Worm (Caenorhabditis elegans) whole organism, L3 larva: ENCODE results near the gene F49C12.9.

ENCODE experiments used
- R02D3.7 ChIP-seq: fragments of 150-350 bp; optimal IDR thresholded peaks from 2 replicates; lab custom pipeline; 2014; ENCODE audit warnings: missing biosample characterization, missing genetic modification characterization
- ZK546.5 ChIP-seq: sonication (generic microtip); optimal IDR thresholded peaks from 2 replicates; lab custom pipeline; 2017; ENCODE audit warnings: missing biosample characterization, missing genetic modification characterization
- aly-2 ChIP-seq: fragments of 150-350 bp; optimal IDR thresholded peaks from 2 replicates; lab custom pipeline; 2014; ENCODE audit warnings: missing biosample characterization, missing genetic modification characterization
- ama-1 ChIP-seq: fragments of 150-350 bp; optimal IDR thresholded peaks from 2 replicates; lab custom pipeline; 2018
- ceh-16 ChIP-seq: sonication (generic microtip); optimal IDR thresholded peaks from 2 replicates; lab custom pipeline; 2017; ENCODE audit warnings: missing biosample characterization, missing genetic modification characterization
- ceh-28 ChIP-seq: fragments of 150-350 bp; optimal IDR thresholded peaks from 2 replicates; lab custom pipeline; 2014; ENCODE audit warnings: missing biosample characterization, missing genetic modification reagents, missing genetic modification characterization
- ceh-82 ChIP-seq: fragments of 150-350 bp; optimal IDR thresholded peaks from 2 replicates; lab custom pipeline; 2014; ENCODE audit warnings: missing biosample characterization, missing genetic modification characterization
- ceh-9 ChIP-seq: sonication (generic microtip); optimal IDR thresholded peaks from 2 replicates; lab custom pipeline; 2018; ENCODE audit warnings: missing biosample characterization, missing genetic modification characterization
- daf-12 ChIP-seq: fragments of 150-350 bp; optimal IDR thresholded peaks from 2 replicates; lab custom pipeline; 2014; ENCODE audit warnings: missing biosample characterization, missing genetic modification reagents, missing genetic modification characterization
- egl-27 ChIP-seq: sonication (generic microtip); optimal IDR thresholded peaks from 4 replicates; lab custom pipeline; 2017; ENCODE audit warnings: missing biosample characterization, missing genetic modification reagents, missing genetic modification characterization
- egl-5 ChIP-seq: fragments of 150-350 bp; optimal IDR thresholded peaks from 2 replicates; lab custom pipeline; 2017; ENCODE audit warnings: missing biosample characterization, missing genetic modification reagents, missing genetic modification characterization, inconsistent platforms
- elt-1 ChIP-seq: fragments of 150-350 bp; optimal IDR thresholded peaks from 2 replicates; lab custom pipeline; 2014; ENCODE audit warnings: missing biosample characterization, missing genetic modification characterization
- elt-2 ChIP-seq: sonication (generic microtip); optimal IDR thresholded peaks from 2 replicates; lab custom pipeline; 2016; ENCODE audit warnings: missing genetic modification reagents, mild to moderate bottlenecking, missing genetic modification characterization, missing compliant biosample characterization
- elt-3 ChIP-seq, 3 experiments: fragments of 150-350 bp in 1 of 3; sonication (generic microtip) in 2 of 3; optimal IDR thresholded peaks; 2 replicates in 2 of 3; 4 replicates in 1 of 3; lab custom pipeline; 2014 to 2017; ENCODE audit warnings: missing biosample characterization in 3 of 3, missing genetic modification characterization in 3 of 3
- eor-1 ChIP-seq, 2 experiments: fragments of 150-350 bp; optimal IDR thresholded peaks; 2 replicates each; lab custom pipeline; 2014 to 2018; ENCODE audit warnings: missing biosample characterization in 2 of 2, missing genetic modification characterization in 2 of 2
- fkh-10 ChIP-seq: sonication (generic microtip); optimal IDR thresholded peaks from 2 replicates; lab custom pipeline; 2017; ENCODE audit warnings: missing biosample characterization, missing genetic modification reagents, missing genetic modification characterization
- fkh-2 ChIP-seq: fragments of 150-350 bp; optimal IDR thresholded peaks from 2 replicates; lab custom pipeline; 2014; ENCODE audit warnings: missing biosample characterization, missing genetic modification reagents, missing genetic modification characterization
- fos-1 ChIP-seq: fragments of 150-350 bp; optimal IDR thresholded peaks from 2 replicates; lab custom pipeline; 2014; ENCODE audit warnings: missing biosample characterization, missing genetic modification characterization
- hmg-11 ChIP-seq: sonication (generic microtip); optimal IDR thresholded peaks from 2 replicates; lab custom pipeline; 2016; ENCODE audit warnings: missing genetic modification characterization, missing compliant biosample characterization
- jun-1 ChIP-seq: fragments of 150-350 bp; optimal IDR thresholded peaks from 2 replicates; lab custom pipeline; 2014; ENCODE audit warnings: missing biosample characterization, missing genetic modification reagents, missing genetic modification characterization
- lin-15B ChIP-seq: fragments of 150-350 bp; optimal IDR thresholded peaks from 2 replicates; lab custom pipeline; 2014; ENCODE audit warnings: missing biosample characterization, missing genetic modification characterization
- lin-39 ChIP-seq: fragments of 150-350 bp; optimal IDR thresholded peaks from 2 replicates; lab custom pipeline; 2018; ENCODE audit warnings: missing biosample characterization, missing genetic modification reagents, missing genetic modification characterization
- lsy-12 ChIP-seq: sonication (generic microtip); optimal IDR thresholded peaks from 2 replicates; lab custom pipeline; 2016; ENCODE audit warnings: mild to moderate bottlenecking, missing genetic modification characterization, missing compliant biosample characterization
- mdl-1 ChIP-seq: fragments of 150-350 bp; optimal IDR thresholded peaks from 2 replicates; lab custom pipeline; 2014; ENCODE audit warnings: missing biosample characterization, missing genetic modification characterization
- mml-1 ChIP-seq: fragments of 150-350 bp; sonication (generic microtip); optimal IDR thresholded peaks from 3 replicates; lab custom pipeline; 2014; ENCODE audit warnings: missing biosample characterization, missing genetic modification characterization
- nfya-1 ChIP-seq: sonication (generic microtip); optimal IDR thresholded peaks from 2 replicates; lab custom pipeline; 2017; ENCODE audit warnings: missing genetic modification characterization, mild to moderate bottlenecking, missing compliant biosample characterization, antibody characterized with exemption, moderate library complexity; ENCODE audit not compliant: insufficient read depth
- nhr-11 ChIP-seq: fragments of 150-350 bp; optimal IDR thresholded peaks from 2 replicates; lab custom pipeline; 2014; ENCODE audit warnings: missing biosample characterization, missing genetic modification characterization
- nhr-12 ChIP-seq: fragments of 150-350 bp; optimal IDR thresholded peaks from 2 replicates; lab custom pipeline; 2014; ENCODE audit warnings: missing biosample characterization, missing genetic modification characterization
- nhr-23 ChIP-seq: fragments of 150-350 bp; optimal IDR thresholded peaks from 2 replicates; lab custom pipeline; 2014; ENCODE audit warnings: missing biosample characterization, missing genetic modification reagents, missing genetic modification characterization
- nhr-237 ChIP-seq: fragments of 150-350 bp; optimal IDR thresholded peaks from 2 replicates; lab custom pipeline; 2014; ENCODE audit warnings: missing biosample characterization, missing genetic modification characterization
- nhr-25 ChIP-seq: sonication (generic microtip); optimal IDR thresholded peaks from 2 replicates; lab custom pipeline; 2017; ENCODE audit warnings: missing biosample characterization, missing genetic modification characterization
- nhr-28 ChIP-seq: fragments of 150-350 bp; optimal IDR thresholded peaks from 2 replicates; lab custom pipeline; 2014; ENCODE audit warnings: missing biosample characterization, missing genetic modification characterization
- nhr-43 ChIP-seq: sonication (generic microtip); optimal IDR thresholded peaks from 2 replicates; lab custom pipeline; 2016; ENCODE audit warnings: mild to moderate bottlenecking, missing genetic modification characterization, missing compliant biosample characterization; ENCODE audit not compliant: poor library complexity, severe bottlenecking
- nhr-67 ChIP-seq: fragments of 150-350 bp; optimal IDR thresholded peaks from 2 replicates; lab custom pipeline; 2014; ENCODE audit warnings: missing biosample characterization, missing genetic modification characterization
- nhr-76 ChIP-seq: fragments of 150-350 bp; sonication (generic microtip); optimal IDR thresholded peaks from 5 replicates; lab custom pipeline; 2014; ENCODE audit warnings: missing biosample characterization, missing genetic modification characterization
- nhr-77 ChIP-seq: fragments of 150-350 bp; optimal IDR thresholded peaks from 2 replicates; lab custom pipeline; 2014; ENCODE audit warnings: missing biosample characterization, missing genetic modification characterization
- pha-4 ChIP-seq: fragments of 150-350 bp; optimal IDR thresholded peaks from 2 replicates; lab custom pipeline; 2014; ENCODE audit warnings: missing biosample characterization, missing genetic modification reagents, missing genetic modification characterization
- pqm-1 ChIP-seq: fragments of 150-350 bp; optimal IDR thresholded peaks from 2 replicates; lab custom pipeline; 2017; ENCODE audit warnings: missing biosample characterization, missing genetic modification characterization, inconsistent platforms
- sea-2 ChIP-seq: fragments of 150-350 bp; sonication (generic microtip); optimal IDR thresholded peaks from 4 replicates; lab custom pipeline; 2014; ENCODE audit warnings: missing biosample characterization, missing genetic modification reagents, missing genetic modification characterization
- skn-1 ChIP-seq: fragments of 150-350 bp; optimal IDR thresholded peaks from 2 replicates; lab custom pipeline; 2014; ENCODE audit warnings: missing biosample characterization, missing genetic modification characterization
- snpc-4 ChIP-seq: fragments of 150-350 bp; optimal IDR thresholded peaks from 2 replicates; lab custom pipeline; 2014; ENCODE audit warnings: missing biosample characterization, missing genetic modification characterization
- tbx-2 ChIP-seq: sonication (generic microtip); optimal IDR thresholded peaks from 2 replicates; lab custom pipeline; 2016; ENCODE audit warnings: mild to moderate bottlenecking, missing genetic modification characterization, missing compliant biosample characterization
- unc-39 ChIP-seq: sonication (generic microtip); optimal IDR thresholded peaks from 4 replicates; lab custom pipeline; 2017; ENCODE audit warnings: missing biosample characterization, missing genetic modification characterization
- unc-62 ChIP-seq: fragments of 150-350 bp; sonication (generic microtip); optimal IDR thresholded peaks from 4 replicates; lab custom pipeline; 2014; ENCODE audit warnings: missing biosample characterization, missing genetic modification reagents, missing genetic modification characterization
- zag-1 ChIP-seq: fragments of 150-350 bp; optimal IDR thresholded peaks from 2 replicates; lab custom pipeline; 2014; ENCODE audit warnings: missing biosample characterization, missing genetic modification characterization
- ztf-11 ChIP-seq: fragments of 150-350 bp; optimal IDR thresholded peaks from 2 replicates; lab custom pipeline; 2014; ENCODE audit warnings: missing biosample characterization, missing genetic modification characterization
- ztf-4 ChIP-seq: fragments of 150-350 bp; optimal IDR thresholded peaks from 2 replicates; lab custom pipeline; 2014; ENCODE audit warnings: missing biosample characterization, missing genetic modification characterization

F49C12.9 gene

DNA sequence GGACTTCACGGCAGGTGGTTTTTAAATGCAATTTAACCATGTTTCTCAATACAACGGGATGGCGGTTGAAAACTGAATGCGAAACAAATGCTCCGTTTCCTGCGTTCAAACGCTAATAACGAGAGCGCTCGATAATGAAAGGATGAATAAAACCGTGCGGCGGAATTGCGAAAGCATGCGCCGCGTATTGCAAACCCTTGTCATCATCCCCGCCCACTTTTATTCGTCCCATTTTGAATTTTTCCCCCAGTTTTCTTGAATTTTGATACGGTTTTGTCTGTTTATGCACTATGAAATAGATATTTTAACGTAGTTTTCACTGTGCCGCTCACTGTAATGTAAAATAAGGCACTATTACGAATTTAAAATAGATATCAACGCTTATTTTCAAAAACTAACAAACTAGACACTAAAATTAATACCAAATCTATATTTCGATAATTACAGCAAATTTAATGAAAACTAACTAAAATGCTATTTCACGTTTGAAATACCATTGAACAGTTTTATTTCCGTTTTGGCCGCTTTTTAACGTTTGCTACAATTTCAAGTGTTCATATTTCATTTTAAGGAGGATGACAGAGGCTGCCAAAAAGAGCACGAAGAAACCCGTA lies at the start of gene F49C12.9, which contains the start of gene rpn-7:
Gene F49C12.9, minus strand, starts transcription at position 148 of the 614 bp plus-strand sequence.
Gene rpn-7, plus strand, starts transcription at position 564 of the 614 bp plus-strand sequence.
- TF ChIP-seq nhr-12 (tag; lab: Kevin White, UChicago) (no peak), mdl-1 (tag; lab: Kevin White, UChicago) (no peak), jun-1 (tag; lab: Kevin White, UChicago) (no peak), nhr-25 (tag; lab: Kevin White, UChicago) (no peak), egl-27 (tag; lab: Kevin White, UChicago) (no peak), nfya-1 (peak; percentile 56), ztf-4 (no peak), nhr-11 (no peak), nhr-43 (tag; lab: Kevin White, UChicago) (peak; percentile 8), R02D3.7 (no peak), lin-15B (tag; lab: Kevin White, UChicago) (peak; percentile 5), elt-2 (peak; percentile 24), pqm-1 (tag; lab: Kevin White, UChicago) (no peak), tbx-2 (tag; lab: Kevin White, UChicago) (no peak), sea-2 (GFP tag; lab: Kevin White, UChicago) (no peak), ZK546.5 (no peak), lsy-12 (tag; lab: Kevin White, UChicago) (no peak), elt-3 (tag; optimal IDR thresholded peaks at IDR 0.05; lab: Kevin White, UChicago) (no peak), ceh-9 (no peak), nhr-23 (tag; lab: Kevin White, UChicago) (no peak), lin-39 (tag; lab: Kevin White, UChicago) (peak; percentile 61), nhr-237 (tag; lab: Kevin White, UChicago) (no peak), fkh-10 (no peak), nhr-77 (tag; lab: Kevin White, UChicago) (no peak), aly-2 (tag; lab: Kevin White, UChicago) (no peak), hmg-11 (tag; lab: Kevin White, UChicago) (peak; percentile 68), pha-4 (tag; lab: Kevin White, UChicago) (peak; percentile 52), ztf-11 (no peak), zag-1 (tag; lab: Kevin White, UChicago) (no peak), daf-12 (tag; lab: Kevin White, UChicago) (no peak), mml-1 (tag; lab: Kevin White, UChicago) (no peak), egl-5 (tag; lab: Kevin White, UChicago) (peak; percentile 48), elt-1 (tag; lab: Kevin White, UChicago) (no peak), nhr-67 (no peak), snpc-4 (peak; percentile 47), ama-1 (lab: Kevin White, UChicago) (no peak), skn-1 (tag; lab: Kevin White, UChicago) (peak; percentile 99), nhr-28 (no peak), eor-1 (tag; optimal IDR thresholded peaks at IDR 0.05; lab: Kevin White, UChicago) (no peak), ceh-16 (no peak), ceh-82 (tag; lab: Kevin White, UChicago) (no peak), nhr-76 (tag; lab: Kevin White, UChicago) (no peak), unc-62 (GFP tag; lab: Kevin White, UChicago) (no peak), fkh-2 (tag; lab: Kevin White, UChicago) (no peak), ceh-28 (tag; lab: Kevin White, UChicago) (no peak), fos-1 (tag; lab: Kevin White, UChicago) (no peak), unc-39 (tag; lab: Kevin White, UChicago) (no peak)
